Worm (Caenorhabditis elegans): ENCODE results near the gene Y67D8B.3.

Y67D8B.3 gene

ce11 chrIV:3231644-3232043 is 29.6 kb upstream of the Y67D8B.3 start (continued):
- TF ChIP-seq jun-1 (tag; optimal IDR thresholded peaks at IDR 0.05), result no peak
- no peak for TF ChIP-seq Y105C5A.15 (GFP tag; IDR thresholded peaks at IDR 0.05)
- peak in 1 of 2 experiments; percentile 19 for TF ChIP-seq mdl-1 (tag; optimal IDR thresholded peaks at IDR 0.05)
- no peak for TF ChIP-seq dmd-8 (GFP tag; IDR thresholded peaks at IDR 0.05)
- TF ChIP-seq lin-29 (GFP tag; IDR thresholded peaks at IDR 0.05), result no peak
- TF ChIP-seq tag-97 (GFP tag; IDR thresholded peaks at IDR 0.05), result no peak
- no peak for TF ChIP-seq zfp-3 (GFP tag; conservative IDR thresholded peaks at IDR 0.05)
- TF ChIP-seq Y48G9A.11 (GFP tag; IDR thresholded peaks at IDR 0.05), result no peak
- no peak for TF ChIP-seq F10B5.3 (tag; optimal IDR thresholded peaks at IDR 0.05)
- no peak for TF ChIP-seq daf-19 (GFP tag; conservative IDR thresholded peaks at IDR 0.05)
- no peak for TF ChIP-seq nhr-6 (tag; optimal IDR thresholded peaks at IDR 0.05)
- TF ChIP-seq ceh-20 (GFP tag; IDR thresholded peaks at IDR 0.05), result no peak
- no peak for TF ChIP-seq R02D3.7 (tag; optimal IDR thresholded peaks at IDR 0.05)
- TF ChIP-seq madf-5 (GFP tag; IDR thresholded peaks at IDR 0.05), result no peak
- TF ChIP-seq ama-1 (optimal IDR thresholded peaks at IDR 0.05), result peak; percentile 13
- no peak for TF ChIP-seq zip-2 (tag; optimal IDR thresholded peaks at IDR 0.05)
- peak in 1 of 2 experiments; percentile 14 for TF ChIP-seq lsy-2 (tag; optimal IDR thresholded peaks at IDR 0.05)
- no peak for TF ChIP-seq Y75B8A.6 (GFP tag; IDR thresholded peaks at IDR 0.05)
- no peak for TF ChIP-seq nhr-48 (tag; optimal IDR thresholded peaks at IDR 0.05)
- peak; percentile 60 for TF ChIP-seq dve-1 (tag; optimal IDR thresholded peaks at IDR 0.05; ENCODE audit: insufficient read depth)
- TF ChIP-seq snpc-4 (tag; optimal IDR thresholded peaks at IDR 0.05), result no peak
- 0 out of 2 replicates have a peak, but pooled peaks have one; percentile 6 for TF ChIP-seq php-3 (GFP tag; IDR thresholded peaks at IDR 0.05)
- no peak for TF ChIP-seq F37D6.2 (tag; optimal IDR thresholded peaks at IDR 0.05)
- peak; percentile 65 for TF ChIP-seq pqm-1 (tag; optimal IDR thresholded peaks at IDR 0.05)
- peak; percentile 9 for TF ChIP-seq hlh-30 (tag; optimal IDR thresholded peaks at IDR 0.05; ENCODE audit: insufficient read depth)
- TF ChIP-seq nhr-28 (tag; optimal IDR thresholded peaks at IDR 0.05), result peak; percentile 94

DNA sequence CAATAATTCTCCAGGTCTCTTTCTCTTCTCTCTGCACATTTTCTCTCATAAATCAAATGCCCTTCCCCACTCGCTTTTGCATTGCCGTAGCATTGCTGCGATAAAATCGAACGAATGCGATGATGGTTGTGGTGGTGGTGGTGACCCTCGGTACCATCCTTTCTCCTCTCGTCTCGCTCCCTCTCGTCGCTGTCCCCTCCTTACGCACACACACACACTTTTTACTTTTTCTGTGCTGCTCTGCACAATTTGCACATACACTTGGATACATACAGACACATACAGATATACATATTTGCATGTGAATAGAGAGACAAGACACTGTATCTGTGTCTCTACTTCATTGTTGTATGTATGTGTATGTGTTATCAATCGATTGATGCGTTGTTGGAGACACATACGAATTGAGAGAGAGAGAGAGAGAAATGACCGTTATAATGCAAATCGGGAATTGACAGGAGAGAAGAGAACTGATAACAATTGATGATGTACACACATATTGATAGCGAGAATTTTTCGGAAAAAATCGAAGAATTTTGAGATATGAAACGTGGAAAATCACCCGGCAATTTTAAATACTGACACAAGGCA is 25.6 kb upstream of the Y67D8B.3 start:
- no peak for TF ChIP-seq Y48G9A.11 (GFP tag; IDR thresholded peaks at IDR 0.05)
- TF ChIP-seq mxl-2 (GFP tag; conservative IDR thresholded peaks at IDR 0.05), result 0 out of 2 replicates have a peak, but pooled peaks have one; percentile 55
- peak; percentile 96 for TF ChIP-seq hlh-11 (tag; optimal IDR thresholded peaks at IDR 0.05)
- no peak for TF ChIP-seq lin-15B (tag; optimal IDR thresholded peaks at IDR 0.05)
- peak; percentile 35; the same call in 1 of the 2 replicates for TF ChIP-seq php-3 (GFP tag; IDR thresholded peaks at IDR 0.05)
- no peak for TF ChIP-seq ZK546.5 (tag; optimal IDR thresholded peaks at IDR 0.05)
- TF ChIP-seq mes-2 (tag; optimal IDR thresholded peaks at IDR 0.05; ENCODE audit: poor library complexity, severe bottlenecking), result peak; percentile 60
- TF ChIP-seq dve-1 (tag; optimal IDR thresholded peaks at IDR 0.05; ENCODE audit: insufficient read depth), result peak; percentile 97
- no peak for TF ChIP-seq ces-1 (GFP tag; optimal IDR thresholded peaks at IDR 0.05)
- TF ChIP-seq hif-1 (tag; optimal IDR thresholded peaks at IDR 0.05), result peak in 1 of 2 experiments; percentile 47
- no peak for TF ChIP-seq Y75B8A.6 (GFP tag; IDR thresholded peaks at IDR 0.05)
- TF ChIP-seq nhr-25 (tag; optimal IDR thresholded peaks at IDR 0.05; ENCODE audit: borderline replicate concordance, insufficient read depth), result peak; percentile 5
- no peak for TF ChIP-seq nhr-237 (tag; optimal IDR thresholded peaks at IDR 0.05)
- TF ChIP-seq hmg-1.1 (GFP tag; IDR thresholded peaks at IDR 0.05), result 0 out of 2 replicates have a peak, but pooled peaks have one; percentile 40
- peak; percentile 89 for TF ChIP-seq dmd-6 (GFP tag; IDR thresholded peaks at IDR 0.05)
- TF ChIP-seq zag-1 (tag; optimal IDR thresholded peaks at IDR 0.05), result no peak
- no peak for TF ChIP-seq nhr-76 (tag; optimal IDR thresholded peaks at IDR 0.05)
- TF ChIP-seq aly-2 (tag; optimal IDR thresholded peaks at IDR 0.05), result no peak
- peak in 1 of 2 experiments; percentile 81 for TF ChIP-seq mdl-1 (tag; optimal IDR thresholded peaks at IDR 0.05)
- peak; percentile 30 to 99 for TF ChIP-seq unc-62 (GFP tag; optimal IDR thresholded peaks at IDR 0.05 in 1 of 2)
- TF ChIP-seq unc-62 (tag; optimal IDR thresholded peaks at IDR 0.05), result no peak
- TF ChIP-seq mep-1 (tag; optimal IDR thresholded peaks at IDR 0.05), result peak; percentile 86
- TF ChIP-seq attf-4 (tag; optimal IDR thresholded peaks at IDR 0.05), result no peak
- peak; percentile 99 for TF ChIP-seq nhr-28 (tag; optimal IDR thresholded peaks at IDR 0.05)
- no peak for TF ChIP-seq ctbp-1 (GFP tag; IDR thresholded peaks at IDR 0.05)
- no peak for TF ChIP-seq zip-11 (GFP tag; IDR thresholded peaks at IDR 0.05)
- no peak for TF ChIP-seq egl-43 (GFP tag; IDR thresholded peaks at IDR 0.05)
- peak; percentile 72 for TF ChIP-seq nhr-48 (tag; optimal IDR thresholded peaks at IDR 0.05)
- TF ChIP-seq aha-1 (tag), result peak; percentile 72
- peak; percentile 55 for TF ChIP-seq rbr-2 (tag; optimal IDR thresholded peaks at IDR 0.05)
- no peak for TF ChIP-seq saeg-2 (GFP tag; IDR thresholded peaks at IDR 0.05)
